Worm (Caenorhabditis elegans): ENCODE measurements around the gene cut-6.

Gene cut-6

ce11 chrIII:10868653-10869392 is 42.4 kb upstream of the cut-6 start, which contains the start of the genes cey-4 and vps-50 (continued):
- peak; percentile 18 for TF ChIP-seq dsc-1 (tag; optimal IDR thresholded peaks at IDR 0.05)
- TF ChIP-seq fkh-10 (GFP tag; optimal IDR thresholded peaks at IDR 0.05) = no peak
- TF ChIP-seq sptf-1 (tag; optimal IDR thresholded peaks at IDR 0.05) = no peak
- no peak for TF ChIP-seq zip-4 (GFP tag; optimal IDR thresholded peaks at IDR 0.05)
- TF ChIP-seq aly-2 (tag; optimal IDR thresholded peaks at IDR 0.05) = no peak
- peak; percentile 51 to 60 for TF ChIP-seq efl-1 (optimal IDR thresholded peaks at IDR 0.05)
- peak; percentile 45 to 95 for TF ChIP-seq efl-1 (GFP tag; optimal IDR thresholded peaks at IDR 0.05 in 1 of 2)
- no peak for TF ChIP-seq tbx-2 (tag; optimal IDR thresholded peaks at IDR 0.05)
- TF ChIP-seq ztf-4 (tag; optimal IDR thresholded peaks at IDR 0.05) = no peak
- TF ChIP-seq lin-15B (tag; optimal IDR thresholded peaks at IDR 0.05) = peak; percentile 8
- TF ChIP-seq pax-3 (tag; optimal IDR thresholded peaks at IDR 0.05) = no peak
- no peak for TF ChIP-seq swsn-7 (tag; optimal IDR thresholded peaks at IDR 0.05)
- no peak for TF ChIP-seq C34B4.2 (tag; optimal IDR thresholded peaks at IDR 0.05)
- no peak for TF ChIP-seq unc-30 (tag; optimal IDR thresholded peaks at IDR 0.05)
- no peak for TF ChIP-seq nhr-28 (tag; optimal IDR thresholded peaks at IDR 0.05)
- no peak for TF ChIP-seq jun-1 (tag; optimal IDR thresholded peaks at IDR 0.05)
- TF ChIP-seq lir-3 (tag; optimal IDR thresholded peaks at IDR 0.05; ENCODE audit: poor library complexity) = no peak
- no peak for TF ChIP-seq vab-15 (tag; optimal IDR thresholded peaks at IDR 0.05)
- no peak for TF ChIP-seq ceh-8 (GFP tag; optimal IDR thresholded peaks at IDR 0.05)
- no peak for TF ChIP-seq irx-1 (tag; optimal IDR thresholded peaks at IDR 0.05)
- TF ChIP-seq rnt-1 (tag; optimal IDR thresholded peaks at IDR 0.05) = peak; percentile 32
- TF ChIP-seq ztf-11 (tag; optimal IDR thresholded peaks at IDR 0.05) = no peak
- no peak for TF ChIP-seq nhr-84 (tag; optimal IDR thresholded peaks at IDR 0.05)
- peak in 1 of 3 experiments; percentile 29 for TF ChIP-seq ceh-82 (tag; optimal IDR thresholded peaks at IDR 0.05)
- no peak for TF ChIP-seq lin-14 (GFP tag; optimal IDR thresholded peaks at IDR 0.05)
- TF ChIP-seq snu-23 (GFP tag; optimal IDR thresholded peaks at IDR 0.05) = peak; percentile 40
- TF ChIP-seq unc-98 (GFP tag; IDR thresholded peaks at IDR 0.05) = no peak
- TF ChIP-seq elt-2 (tag; optimal IDR thresholded peaks at IDR 0.05) = no peak
- TF ChIP-seq sox-4 (tag; optimal IDR thresholded peaks at IDR 0.05) = no peak
- no peak for TF ChIP-seq nhr-11 (tag; optimal IDR thresholded peaks at IDR 0.05)
- no peak for TF ChIP-seq C04F5.9 (tag; optimal IDR thresholded peaks at IDR 0.05)
- TF ChIP-seq blmp-1 (tag; optimal IDR thresholded peaks at IDR 0.05) = no peak
- no peak for TF ChIP-seq fos-1 (tag; optimal IDR thresholded peaks at IDR 0.05)
- no peak for TF ChIP-seq hlh-17 (GFP tag; optimal IDR thresholded peaks at IDR 0.05; ENCODE audit: borderline replicate concordance)
- TF ChIP-seq nhr-71 (tag; optimal IDR thresholded peaks at IDR 0.05) = no peak

ce11 chrIII:10869595-10869994 is 41.7 kb upstream of the cut-6 start:
- TF ChIP-seq snpc-4 (tag; optimal IDR thresholded peaks at IDR 0.05) (no peak), efl-1 (optimal IDR thresholded peaks at IDR 0.05) (no peak), efl-1 (GFP tag; optimal IDR thresholded peaks at IDR 0.05 in 1 of 2) (peak in 1 of 2 experiments; percentile 80)

ce11 chrIII:10870161-10870560 is 41.1 kb upstream of the cut-6 start:
- no peak for TF ChIP-seq tlp-1 (tag; optimal IDR thresholded peaks at IDR 0.05)
- TF ChIP-seq rnt-1 (tag; optimal IDR thresholded peaks at IDR 0.05) = no peak
- TF ChIP-seq unc-62 (GFP tag; optimal IDR thresholded peaks at IDR 0.05) = no peak
- no peak for TF ChIP-seq ztf-11 (tag; optimal IDR thresholded peaks at IDR 0.05)
- no peak for TF ChIP-seq snu-23 (GFP tag; optimal IDR thresholded peaks at IDR 0.05)
- no peak for TF ChIP-seq nhr-11 (tag; optimal IDR thresholded peaks at IDR 0.05)
